Worm (Caenorhabditis elegans): ENCODE results near the gene srv-30.

The srv-30 gene

ce11 chrIV:6249591-6249990, 19.7 kb downstream of the srv-30 start, which contains the start of gene F58F9.1:
F58F9.1 (plus strand) TSS chrIV:6249841.
- TF ChIP-seq ztf-29 (GFP tag; IDR thresholded peaks at IDR 0.05) (no peak), T22C8.4 (GFP tag; IDR thresholded peaks at IDR 0.05) (no peak), med-1 (GFP tag; optimal IDR thresholded peaks at IDR 0.05; ENCODE audit: insufficient read depth) (no peak), klf-2 (GFP tag; conservative IDR thresholded peaks at IDR 0.05) (no peak), tab-1 (GFP tag; IDR thresholded peaks at IDR 0.05) (no peak), ztf-23 (GFP tag; IDR thresholded peaks at IDR 0.05) (no peak), flt-1 (GFP tag; IDR thresholded peaks at IDR 0.05) (no peak), cog-1 (tag; optimal IDR thresholded peaks at IDR 0.05) (no peak), ref-1 (GFP tag; conservative IDR thresholded peaks at IDR 0.05) (no peak)

- no peak for TF ChIP-seq cog-1 (tag; optimal IDR thresholded peaks at IDR 0.05)
- TF ChIP-seq flt-1 (GFP tag; IDR thresholded peaks at IDR 0.05) = no peak
- TF ChIP-seq ztf-29 (GFP tag; IDR thresholded peaks at IDR 0.05) = no peak
- no peak for TF ChIP-seq klf-2 (GFP tag; conservative IDR thresholded peaks at IDR 0.05)
- TF ChIP-seq ztf-23 (GFP tag; IDR thresholded peaks at IDR 0.05) = no peak
- no peak for TF ChIP-seq ref-1 (GFP tag; conservative IDR thresholded peaks at IDR 0.05)
- TF ChIP-seq tab-1 (GFP tag; IDR thresholded peaks at IDR 0.05) = no peak
- no peak for TF ChIP-seq T22C8.4 (GFP tag; IDR thresholded peaks at IDR 0.05)
- TF ChIP-seq med-1 (GFP tag; optimal IDR thresholded peaks at IDR 0.05; ENCODE audit: insufficient read depth) = no peak
These were observed 20.8 kb downstream of the srv-30 start, which contains the start of gene acox-3 for ce11 chrIV:6248486-6248885. acox-3 (minus strand) TSS chrIV:6248492.

- no peak for TF ChIP-seq ztf-29 (GFP tag; IDR thresholded peaks at IDR 0.05)
- TF ChIP-seq tab-1 (GFP tag; IDR thresholded peaks at IDR 0.05) = no peak
- TF ChIP-seq flt-1 (GFP tag; IDR thresholded peaks at IDR 0.05) = no peak
- TF ChIP-seq cog-1 (tag; optimal IDR thresholded peaks at IDR 0.05) = no peak
- TF ChIP-seq T22C8.4 (GFP tag; IDR thresholded peaks at IDR 0.05) = no peak
- no peak for TF ChIP-seq ztf-23 (GFP tag; IDR thresholded peaks at IDR 0.05)
- TF ChIP-seq klf-2 (GFP tag; conservative IDR thresholded peaks at IDR 0.05) = no peak
- TF ChIP-seq ref-1 (GFP tag; conservative IDR thresholded peaks at IDR 0.05) = no peak
- TF ChIP-seq med-1 (GFP tag; optimal IDR thresholded peaks at IDR 0.05; ENCODE audit: insufficient read depth) = no peak
These were observed 29.3 kb downstream of the srv-30 start, which contains the start of gene F58F9.9 for ce11 chrIV:6239993-6240392. F58F9.9 (plus strand) TSS chrIV:6240293.

ce11 chrIV:6237508-6238227, 31.6 kb downstream of the srv-30 start, which contains the start of the genes F58F9.6 and F58F9.8:
F58F9.6 (minus strand) TSS chrIV:6237608.
F58F9.8 (plus strand) TSS chrIV:6238177.
- TF ChIP-seq ztf-23 (GFP tag; IDR thresholded peaks at IDR 0.05) (no peak), med-1 (GFP tag; optimal IDR thresholded peaks at IDR 0.05; ENCODE audit: insufficient read depth) (no peak), T22C8.4 (GFP tag; IDR thresholded peaks at IDR 0.05) (no peak), ztf-29 (GFP tag; IDR thresholded peaks at IDR 0.05) (no peak), tab-1 (GFP tag; IDR thresholded peaks at IDR 0.05) (no peak)

- TF ChIP-seq cog-1 (tag; optimal IDR thresholded peaks at IDR 0.05) (no peak), T22C8.4 (GFP tag; IDR thresholded peaks at IDR 0.05) (no peak)
These were observed 36.4 kb downstream of the srv-30 start, which contains the start of gene F58F9.3 for ce11 chrIV:6232769-6233290. F58F9.3 (plus strand) TSS chrIV:6233240.

ce11 chrIV:6230560-6231073, 38.6 kb downstream of the srv-30 start, which contains the start of gene F58F9.4:
F58F9.4 (plus strand) TSS chrIV:6231023.
- TF ChIP-seq T22C8.4 (GFP tag; IDR thresholded peaks at IDR 0.05) (no peak), tab-1 (GFP tag; IDR thresholded peaks at IDR 0.05) (no peak), klf-2 (GFP tag; conservative IDR thresholded peaks at IDR 0.05) (no peak), ztf-23 (GFP tag; IDR thresholded peaks at IDR 0.05) (no peak), ztf-29 (GFP tag; IDR thresholded peaks at IDR 0.05) (no peak), ref-1 (GFP tag; conservative IDR thresholded peaks at IDR 0.05) (no peak), flt-1 (GFP tag; IDR thresholded peaks at IDR 0.05) (no peak), cog-1 (tag; optimal IDR thresholded peaks at IDR 0.05) (no peak), med-1 (GFP tag; optimal IDR thresholded peaks at IDR 0.05; ENCODE audit: insufficient read depth) (no peak)

ce11 chrIV:6227974-6228373, 41.3 kb downstream of the srv-30 start, which contains the start of gene C49A9.1:
C49A9.1 (plus strand) TSS chrIV:6228190.
- TF ChIP-seq ztf-29 (GFP tag; IDR thresholded peaks at IDR 0.05) (no peak), T22C8.4 (GFP tag; IDR thresholded peaks at IDR 0.05) (no peak), ref-1 (GFP tag; conservative IDR thresholded peaks at IDR 0.05) (no peak), klf-2 (GFP tag; conservative IDR thresholded peaks at IDR 0.05) (no peak), flt-1 (GFP tag; IDR thresholded peaks at IDR 0.05) (no peak), med-1 (GFP tag; optimal IDR thresholded peaks at IDR 0.05; ENCODE audit: insufficient read depth) (no peak), cog-1 (tag; optimal IDR thresholded peaks at IDR 0.05) (no peak), tab-1 (GFP tag; IDR thresholded peaks at IDR 0.05) (no peak), ztf-23 (GFP tag; IDR thresholded peaks at IDR 0.05) (no peak)

ce11 chrIV:6225143-6225542, 44.1 kb downstream of the srv-30 start, which contains the start of gene C49A9.2:
C49A9.2 (plus strand) TSS chrIV:6225443.
- TF ChIP-seq T22C8.4 (GFP tag; IDR thresholded peaks at IDR 0.05) = no peak

ce11 chrIV:6221878-6222277, 47.4 kb downstream of the srv-30 start, which contains the start of gene C49A9.3:
C49A9.3 (plus strand) TSS chrIV:6222089.
- TF ChIP-seq ref-1 (GFP tag; conservative IDR thresholded peaks at IDR 0.05) (no peak), med-1 (GFP tag; optimal IDR thresholded peaks at IDR 0.05; ENCODE audit: insufficient read depth) (no peak), cog-1 (tag; optimal IDR thresholded peaks at IDR 0.05) (no peak), flt-1 (GFP tag; IDR thresholded peaks at IDR 0.05) (no peak), tab-1 (GFP tag; IDR thresholded peaks at IDR 0.05) (no peak), ztf-29 (GFP tag; IDR thresholded peaks at IDR 0.05) (no peak), T22C8.4 (GFP tag; IDR thresholded peaks at IDR 0.05) (no peak), klf-2 (GFP tag; conservative IDR thresholded peaks at IDR 0.05) (no peak), ztf-23 (GFP tag; IDR thresholded peaks at IDR 0.05) (no peak)
